Comparison of ENCODE assay signal across 4 fruit fly cellular contexts in the genomic region with DNA sequence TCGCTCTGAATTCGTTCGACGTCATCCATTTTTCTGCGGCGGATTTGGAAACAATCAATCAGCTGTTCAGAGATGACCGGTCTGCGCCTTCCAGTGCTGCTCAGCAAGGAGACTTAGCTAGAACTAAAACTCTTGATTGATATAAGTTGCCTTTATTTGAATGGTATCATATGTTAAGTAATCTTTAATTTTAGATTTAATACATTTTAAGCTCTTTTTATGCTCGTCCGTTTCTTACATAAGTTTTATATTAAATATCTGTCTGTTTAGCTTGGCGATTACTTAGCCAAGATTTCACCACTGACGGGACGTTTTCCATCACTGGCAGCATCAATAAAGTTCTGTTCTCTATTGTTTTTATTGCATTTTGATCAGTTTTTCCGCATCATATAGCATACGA.
TF ChIP-seq lines count a peak whose summit lies in the region.

A gene (minus strand): TSS at position 58 of the 400 bp plus-strand sequence.
A gene (plus strand): TSS at position 296 of the 400 bp plus-strand sequence.

TF ChIP-seq in whole organism, adult, 20 proteins besides CTCF, POLR2A, EP300 and RAD21 (continued from another document):
- TF ChIP-seq pad (GFP tag; optimal IDR thresholded peaks at IDR 0.05; lab: Kevin White, UChicago) (peak; percentile 77), toe (GFP tag; optimal IDR thresholded peaks at IDR 0.05; lab: Kevin White, UChicago) (no peak), kay (GFP tag; lab: Kevin White, UChicago; ENCODE audit: borderline replicate concordance) (no peak)

TF ChIP-seq in whole organism, embryonic, 481 proteins besides CTCF, POLR2A, EP300 and RAD21 (continued from another document and continues in another):
- no peak for TF ChIP-seq luna (GFP tag; optimal IDR thresholded peaks at IDR 0.05; lab: Kevin White, UChicago)
- no peak for TF ChIP-seq sqz (GFP tag; optimal IDR thresholded peaks at IDR 0.05; lab: Kevin White, UChicago)
- TF ChIP-seq CG11085 (GFP tag; IDR thresholded peaks at IDR 0.05; lab: Robert Waterston, UW) = 0 out of 2 replicates have a peak, but pooled peaks have one; percentile 32
- TF ChIP-seq ftz-f1 (GFP tag; optimal IDR thresholded peaks at IDR 0.05; lab: Kevin White, UChicago) = peak; percentile 22
- peak; percentile 38 for TF ChIP-seq CG7556 (GFP tag; optimal IDR thresholded peaks at IDR 0.05; lab: Kevin White, UChicago)
- no peak for TF ChIP-seq Myb (GFP tag; optimal IDR thresholded peaks at IDR 0.05; lab: Kevin White, UChicago)
- no peak for TF ChIP-seq CG10959 (GFP tag; IDR thresholded peaks at IDR 0.05; lab: Robert Waterston, UW)
- TF ChIP-seq CG8388 (GFP tag; optimal IDR thresholded peaks at IDR 0.05; lab: Kevin White, UChicago) = no peak
- TF ChIP-seq danr (GFP tag; IDR thresholded peaks at IDR 0.05; lab: Robert Waterston, UW) = no peak
- TF ChIP-seq shn (GFP tag; optimal IDR thresholded peaks at IDR 0.05; lab: Kevin White, UChicago) = peak; percentile 45
- no peak for TF ChIP-seq schlank (tag; optimal IDR thresholded peaks at IDR 0.05; lab: Kevin White, UChicago)
- TF ChIP-seq CG31365 (tag; optimal IDR thresholded peaks at IDR 0.05; lab: Kevin White, UChicago) = no peak
- no peak for TF ChIP-seq CG2199 (GFP tag; IDR thresholded peaks at IDR 0.05; lab: Robert Waterston, UW)
- TF ChIP-seq CG11504 (tag; optimal IDR thresholded peaks at IDR 0.05; lab: Kevin White, UChicago) = no peak
- peak; percentile 36 for TF ChIP-seq Atf6 (GFP tag; IDR thresholded peaks at IDR 0.05; lab: Robert Waterston, UW)
- no peak for TF ChIP-seq amos (GFP tag; IDR thresholded peaks at IDR 0.05; lab: Robert Waterston, UW; ENCODE audit: partially characterized antibody)
- TF ChIP-seq CG31224 (GFP tag; IDR thresholded peaks at IDR 0.05; lab: Robert Waterston, UW) = peak; percentile 46; the same call in 1 of the 2 replicates
- peak; percentile 68 for TF ChIP-seq Xrp1 (GFP tag; IDR thresholded peaks at IDR 0.05; lab: Robert Waterston, UW)
- TF ChIP-seq CG17568 (GFP tag; optimal IDR thresholded peaks at IDR 0.05; lab: Kevin White, UChicago) = no peak
- TF ChIP-seq CG34376 (GFP tag; optimal IDR thresholded peaks at IDR 0.05; lab: Kevin White, UChicago) = peak; percentile 65
- TF ChIP-seq ttk (GFP tag; IDR thresholded peaks at IDR 0.05; lab: Robert Waterston, UW) = no peak
- peak; percentile 78 for TF ChIP-seq NfI (GFP tag; optimal IDR thresholded peaks at IDR 0.05; lab: Kevin White, UChicago)
- TF ChIP-seq dpn (GFP tag; optimal IDR thresholded peaks at IDR 0.05; lab: Kevin White, UChicago) = peak; percentile 45 to 52
- no peak for TF ChIP-seq CG8478 (optimal IDR thresholded peaks at IDR 0.05; lab: Kevin White, UChicago)
- no peak for TF ChIP-seq gsb (GFP tag; IDR thresholded peaks at IDR 0.05; lab: Robert Waterston, UW)
- TF ChIP-seq CG6272 (GFP tag; IDR thresholded peaks at IDR 0.05; lab: Robert Waterston, UW) = peak; percentile 28; the same call in 1 of the 2 replicates
- no peak for TF ChIP-seq CG3407 (GFP tag; optimal IDR thresholded peaks at IDR 0.05; lab: Kevin White, UChicago)
- peak; percentile 63 for TF ChIP-seq CG4328 (GFP tag; optimal IDR thresholded peaks at IDR 0.05; lab: Kevin White, UChicago)
- no peak for TF ChIP-seq usp (GFP tag; optimal IDR thresholded peaks at IDR 0.05; lab: Kevin White, UChicago)
- no peak for TF ChIP-seq chinmo (GFP tag; IDR thresholded peaks at IDR 0.05; lab: Robert Waterston, UW; ENCODE audit: partially characterized antibody)
- TF ChIP-seq onecut (GFP tag; IDR thresholded peaks at IDR 0.05; lab: Robert Waterston, UW) = no peak; the same call in 1 of the 2 replicates
- TF ChIP-seq row (GFP tag; IDR thresholded peaks at IDR 0.05; lab: Robert Waterston, UW) = peak; percentile 97
- no peak for TF ChIP-seq Dref (GFP tag; IDR thresholded peaks at IDR 0.05; lab: Robert Waterston, UW)
- no peak for TF ChIP-seq grn (GFP tag; optimal IDR thresholded peaks at IDR 0.05; lab: Kevin White, UChicago)
- TF ChIP-seq Optix (GFP tag; IDR thresholded peaks at IDR 0.05; lab: Robert Waterston, UW) = no peak
- peak; percentile 33 for TF ChIP-seq CG6683 (GFP tag; optimal IDR thresholded peaks at IDR 0.05; lab: Kevin White, UChicago)
- 0 out of 3 replicates have a peak, but pooled peaks have one; percentile 43 for TF ChIP-seq zfh1 (GFP tag; IDR thresholded peaks at IDR 0.05; lab: Robert Waterston, UW)
- peak; percentile 83 for TF ChIP-seq trem (tag; optimal IDR thresholded peaks at IDR 0.05; lab: Kevin White, UChicago)
- TF ChIP-seq sna (GFP tag; IDR thresholded peaks at IDR 0.05; lab: Robert Waterston, UW; ENCODE audit: partially characterized antibody) = no peak
- no peak for TF ChIP-seq Dp (GFP tag; optimal IDR thresholded peaks at IDR 0.05; lab: Kevin White, UChicago)
- TF ChIP-seq odd (GFP tag; optimal IDR thresholded peaks at IDR 0.05; lab: Kevin White, UChicago) = no peak

TF ChIP-seq in whole organism, prepupa, 60 proteins besides CTCF, POLR2A, EP300 and RAD21 (continued from another document):
- TF ChIP-seq Gug (GFP tag; IDR thresholded peaks at IDR 0.05; lab: Robert Waterston, UW) (peak; percentile 31; the same call in 1 of the 2 replicates), CG3032 (tag; optimal IDR thresholded peaks at IDR 0.05; lab: Kevin White, UChicago) (peak; percentile 71)

TF ChIP-seq in whole organism, pupa, 21 proteins besides CTCF, POLR2A, EP300 and RAD21 (continued from another document):
- TF ChIP-seq EcR (GFP tag; optimal IDR thresholded peaks at IDR 0.05; lab: Kevin White, UChicago) = no peak
